Worm (Caenorhabditis elegans) whole organism, mixed stage, embryonic: ENCODE data around the gene pat-12.

Source experiments
- nhr-28 ChIP-seq: fragments of 150-350 bp; optimal IDR thresholded peaks from 2 replicates; lab custom pipeline; 2014; ENCODE audit warnings: missing biosample characterization, missing genetic modification characterization
- nhr-76 ChIP-seq: sonication (generic microtip); optimal IDR thresholded peaks from 2 replicates; lab custom pipeline; 2017; ENCODE audit warnings: missing biosample characterization, missing genetic modification characterization
- unc-62 ChIP-seq: fragments of 150-350 bp; optimal IDR thresholded peaks from 2 replicates; lab custom pipeline; 2014; ENCODE audit warnings: missing biosample characterization, missing genetic modification reagents, missing genetic modification characterization
- zip-8 ChIP-seq: fragments of 150-350 bp; optimal IDR thresholded peaks from 2 replicates; lab custom pipeline; 2014; ENCODE audit warnings: missing biosample characterization, missing genetic modification characterization
- ztf-11 ChIP-seq: fragments of 150-350 bp; optimal IDR thresholded peaks from 2 replicates; lab custom pipeline; 2014; ENCODE audit warnings: missing biosample characterization, missing genetic modification characterization

DNA sequence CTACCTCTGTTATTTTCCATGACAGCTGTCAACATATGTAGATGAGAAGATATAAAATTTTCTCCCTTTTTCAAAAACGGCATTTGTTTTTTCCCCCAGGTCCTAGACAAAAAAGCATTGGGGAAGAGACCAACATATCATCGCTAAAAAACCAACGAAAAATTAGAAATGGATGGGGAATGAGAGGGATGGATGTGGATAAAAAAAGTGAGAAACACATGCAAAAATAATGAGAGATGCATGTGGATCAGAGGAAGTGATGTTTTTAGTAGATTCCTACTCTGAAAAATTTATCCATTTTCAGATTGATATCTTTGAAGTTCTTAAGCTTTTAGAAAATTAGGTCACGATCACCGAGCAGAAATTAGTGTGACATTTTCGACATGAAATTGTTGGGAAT lies 10.3 kb upstream of the pat-12 start:
- no peak for TF ChIP-seq unc-62 (GFP tag; lab: Kevin White, UChicago)
- TF ChIP-seq ztf-11 (tag; lab: Kevin White, UChicago): no peak
- no peak for TF ChIP-seq zip-8 (tag; lab: Kevin White, UChicago)
- TF ChIP-seq nhr-76 (tag; lab: Kevin White, UChicago): no peak
- no peak for TF ChIP-seq nhr-28 (tag; lab: Kevin White, UChicago)
